Fruit fly (Drosophila melanogaster) whole organism, embryonic: ENCODE data around the gene CG43367.

ENCODE experiments used
- B-H1 ChIP-seq: fragments of 200-800 bp; sonication (Bioruptor generic); IDR thresholded peaks from 3 replicates; pipeline ENCODE4 v1.3.6; 2022; ENCODE audit warnings: missing biosample characterization, missing genetic modification characterization
- Bdp1 ChIP-seq: fragments of 200-800 bp; sonication (Bioruptor generic); optimal IDR thresholded peaks from 3 replicates; lab custom pipeline; 2016; ENCODE audit warnings: missing biosample characterization, missing genetic modification characterization
- Blimp-1 ChIP-seq: fragments of 200-800 bp; sonication (Bioruptor generic); optimal IDR thresholded peaks from 3 replicates; lab custom pipeline; 2018; ENCODE audit warnings: missing biosample characterization, missing genetic modification characterization, mild to moderate bottlenecking, moderate library complexity, missing genetic modification reagents
- CG10431 ChIP-seq: fragments of 200-800 bp; sonication (Bioruptor generic); optimal IDR thresholded peaks from 3 replicates; lab custom pipeline; 2018; ENCODE audit warnings: missing biosample characterization, mild to moderate bottlenecking, missing genetic modification characterization
- CG11398 ChIP-seq: fragments of 200-800 bp; sonication (Bioruptor generic); optimal IDR thresholded peaks from 2 replicates; lab custom pipeline; 2016; ENCODE audit warnings: missing biosample characterization, missing genetic modification characterization
- CG12769 ChIP-seq: fragments of 200-800 bp; sonication (Bioruptor generic); optimal IDR thresholded peaks from 2 replicates; lab custom pipeline; 2019; ENCODE audit warnings: missing biosample characterization, mild to moderate bottlenecking, missing genetic modification characterization, moderate library complexity
- CG14860 ChIP-seq: fragments of 200-800 bp; sonication (Bioruptor generic); IDR thresholded peaks from 3 replicates; pipeline ENCODE4 v1.3.6; 2022; ENCODE audit warnings: missing biosample characterization, missing genetic modification characterization; ENCODE audit not compliant: partially characterized antibody
- CG15479 ChIP-seq: fragments of 200-800 bp; sonication (Bioruptor generic); optimal IDR thresholded peaks from 3 replicates; lab custom pipeline; 2019; ENCODE audit warnings: missing biosample characterization, mild to moderate bottlenecking, missing genetic modification characterization, moderate library complexity
- CG17612 ChIP-seq: fragments of 200-800 bp; sonication (Bioruptor generic); IDR thresholded peaks from 2 replicates; pipeline ENCODE4 v1.3.6; 2022; ENCODE audit warnings: missing biosample characterization, missing genetic modification characterization
- CG18262 ChIP-seq: fragments of 200-800 bp; optimal IDR thresholded peaks from 3 replicates; lab custom pipeline; 2019; ENCODE audit warnings: missing biosample characterization, mild to moderate bottlenecking, missing genetic modification characterization, moderate library complexity
- CG2120 ChIP-seq: fragments of 200-800 bp; sonication (Bioruptor generic); optimal IDR thresholded peaks from 3 replicates; lab custom pipeline; 2016; ENCODE audit warnings: missing biosample characterization, missing genetic modification characterization
- CG2199 ChIP-seq: fragments of 200-800 bp; sonication (Bioruptor generic); IDR thresholded peaks from 3 replicates; pipeline ENCODE4 v1.3.6; 2022; ENCODE audit warnings: missing biosample characterization, missing genetic modification characterization
- CG2889 ChIP-seq: fragments of 200-800 bp; sonication (Bioruptor generic); IDR thresholded peaks from 3 replicates; pipeline ENCODE4 v1.3.6; 2022; ENCODE audit warnings: missing biosample characterization, missing genetic modification characterization
- CG32772 ChIP-seq: fragments of 200-800 bp; sonication (Bioruptor generic); IDR thresholded peaks from 2 replicates; pipeline ENCODE4 v1.3.6; 2022; ENCODE audit warnings: missing biosample characterization, missing genetic modification characterization
- CG33213 ChIP-seq: fragments of 200-800 bp; sonication (Bioruptor generic); optimal IDR thresholded peaks from 3 replicates; lab custom pipeline; 2016; ENCODE audit warnings: missing biosample characterization, missing genetic modification characterization
- CG3726 ChIP-seq: fragments of 200-800 bp; sonication (Bioruptor generic); IDR thresholded peaks from 3 replicates; pipeline ENCODE4, ENCODE4 v1.3.6; 2022; ENCODE audit warnings: missing biosample characterization, missing genetic modification characterization
- CG3995 ChIP-seq: fragments of 200-800 bp; sonication (Bioruptor generic); optimal IDR thresholded peaks from 3 replicates; lab custom pipeline; 2016; ENCODE audit warnings: missing biosample characterization, missing genetic modification characterization
- CG4730 ChIP-seq: fragments of 200-800 bp; sonication (Bioruptor generic); IDR thresholded peaks from 2 replicates; pipeline ENCODE4 v1.3.6; 2022; ENCODE audit warnings: missing biosample characterization, missing genetic modification characterization
- CG6765 ChIP-seq: fragments of 200-800 bp; sonication (Bioruptor generic); optimal IDR thresholded peaks from 3 replicates; lab custom pipeline; 2017; ENCODE audit warnings: missing biosample characterization, mild to moderate bottlenecking, missing genetic modification characterization
- CG7963 ChIP-seq: fragments of 200-800 bp; sonication (Bioruptor generic); IDR thresholded peaks from 3 replicates; pipeline ENCODE4 v1.3.6; 2022; ENCODE audit warnings: missing biosample characterization, missing genetic modification characterization; ENCODE audit not compliant: partially characterized antibody
- CG9876 ChIP-seq: fragments of 200-800 bp; sonication (Bioruptor generic); optimal IDR thresholded peaks from 2 replicates; lab custom pipeline; 2016; ENCODE audit warnings: missing biosample characterization, missing genetic modification characterization
- Dfd ChIP-seq, 2 experiments: fragments of >200 bp; optimal IDR thresholded peaks; 2 replicates each; lab custom pipeline; 2017; ENCODE audit warnings: missing biosample characterization in 2 of 2, missing genetic modification characterization in 2 of 2
- Dip3 ChIP-seq: fragments of 200-800 bp; sonication (Bioruptor generic); optimal IDR thresholded peaks from 3 replicates; lab custom pipeline; 2016; ENCODE audit warnings: missing biosample characterization, missing genetic modification characterization
- Dref ChIP-seq: fragments of 200-800 bp; sonication (Bioruptor generic); IDR thresholded peaks from 2 replicates; pipeline ENCODE4 v1.3.6; 2022; ENCODE audit warnings: missing biosample characterization, missing genetic modification characterization
- E2f1 ChIP-seq: fragments of 200-800 bp; sonication (Bioruptor generic); IDR thresholded peaks from 2 replicates; pipeline ENCODE4 v1.3.6; 2022; ENCODE audit warnings: missing biosample characterization, missing genetic modification characterization
- HHEX ChIP-seq: fragments of 200-800 bp; sonication (Bioruptor generic); optimal IDR thresholded peaks from 3 replicates; lab custom pipeline; 2017; ENCODE audit warnings: missing biosample characterization, mild to moderate bottlenecking, missing genetic modification characterization, missing genetic modification reagents
- HmgD ChIP-seq: fragments of 200-800 bp; sonication (Bioruptor generic); optimal IDR thresholded peaks from 3 replicates; lab custom pipeline; 2016; ENCODE audit warnings: missing biosample characterization, missing genetic modification characterization
- Hmx ChIP-seq: fragments of 200-800 bp; sonication (Bioruptor generic); optimal IDR thresholded peaks from 2 replicates; lab custom pipeline; 2016; ENCODE audit warnings: missing biosample characterization, missing genetic modification characterization
- Max ChIP-seq: fragments of 200-800 bp; sonication (Bioruptor generic); optimal IDR thresholded peaks from 2 replicates; lab custom pipeline; 2016; ENCODE audit warnings: missing biosample characterization, mild to moderate bottlenecking, missing genetic modification characterization
- NFAT ChIP-seq: fragments of 200-800 bp; sonication (Bioruptor generic); IDR thresholded peaks from 2 replicates; pipeline ENCODE4 v1.3.6; 2022; ENCODE audit warnings: missing biosample characterization, missing genetic modification characterization
- NfI ChIP-seq: fragments of 200-800 bp; sonication (Bioruptor generic); optimal IDR thresholded peaks from 3 replicates; lab custom pipeline; 2018; ENCODE audit warnings: missing biosample characterization, mild to moderate bottlenecking, missing genetic modification characterization, moderate library complexity
- Ptx1 ChIP-seq: fragments of 200-800 bp; sonication (Bioruptor generic); IDR thresholded peaks from 2 replicates; pipeline ENCODE4 v1.3.6; 2022; ENCODE audit warnings: missing biosample characterization, missing genetic modification characterization
- Sox102F ChIP-seq: fragments of 200-800 bp; sonication (Bioruptor generic); optimal IDR thresholded peaks from 2 replicates; lab custom pipeline; 2018; ENCODE audit warnings: missing biosample characterization, mild to moderate bottlenecking, missing genetic modification characterization, moderate library complexity
- cad ChIP-seq: fragments of >200 bp; optimal IDR thresholded peaks from 2 replicates; lab custom pipeline; 2017; ENCODE audit warnings: missing biosample characterization, missing genetic modification characterization
- cato ChIP-seq: fragments of 200-800 bp; sonication (Bioruptor generic); optimal IDR thresholded peaks from 2 replicates; lab custom pipeline; 2016; ENCODE audit warnings: missing biosample characterization, missing genetic modification characterization, borderline replicate concordance
- eyg ChIP-seq: fragments of 200-800 bp; sonication (Bioruptor generic); optimal IDR thresholded peaks from 3 replicates; lab custom pipeline; 2016; ENCODE audit warnings: missing biosample characterization, missing genetic modification characterization
- fd3F ChIP-seq: fragments of 200-800 bp; sonication (Bioruptor generic); optimal IDR thresholded peaks from 2 replicates; lab custom pipeline; 2018; ENCODE audit warnings: missing biosample characterization, mild to moderate bottlenecking, missing genetic modification characterization, moderate library complexity
- gro ChIP-seq: fragments of 200-800 bp; sonication (Bioruptor generic); optimal IDR thresholded peaks from 2 replicates; lab custom pipeline; 2016; ENCODE audit warnings: missing biosample characterization, missing genetic modification characterization
- gsb-n ChIP-seq: fragments of 200-800 bp; sonication (Bioruptor generic); optimal IDR thresholded peaks from 3 replicates; lab custom pipeline; 2018; ENCODE audit warnings: missing biosample characterization, mild to moderate bottlenecking, missing genetic modification characterization
- jing ChIP-seq: fragments of 200-800 bp; sonication (Bioruptor generic); optimal IDR thresholded peaks from 2 replicates; lab custom pipeline; 2018; ENCODE audit warnings: missing biosample characterization, mild to moderate bottlenecking, missing genetic modification characterization
- jumu ChIP-seq: fragments of 200-800 bp; sonication (Bioruptor generic); optimal IDR thresholded peaks from 3 replicates; lab custom pipeline; 2016; ENCODE audit warnings: missing biosample characterization, missing genetic modification characterization
- lov ChIP-seq, 2 experiments: fragments of 200-800 bp in 1 of 2; fragments of >200 bp in 1 of 2; sonication (Bioruptor generic) in 1 of 2; IDR thresholded peaks in 1 of 2; optimal IDR thresholded peaks in 1 of 2; 2 replicates in 1 of 2; 3 replicates in 1 of 2; pipeline versions ENCODE4 v1.3.6 to Lab custom; 2017 to 2022; ENCODE audit warnings: missing biosample characterization in 1 of 2, missing genetic modification characterization in 1 of 2
- mirr ChIP-seq: fragments of 200-800 bp; sonication (Bioruptor generic); optimal IDR thresholded peaks from 3 replicates; lab custom pipeline; 2018; ENCODE audit warnings: missing biosample characterization, mild to moderate bottlenecking, missing genetic modification characterization
- otp ChIP-seq: fragments of 200-800 bp; sonication (Bioruptor generic); IDR thresholded peaks from 3 replicates; pipeline ENCODE4, ENCODE4 v1.3.6; 2022; ENCODE audit warnings: missing biosample characterization, missing genetic modification characterization
- pnt ChIP-seq: fragments of 200-800 bp; sonication (Bioruptor generic); optimal IDR thresholded peaks from 3 replicates; lab custom pipeline; 2016; ENCODE audit warnings: missing biosample characterization, missing genetic modification characterization
- pros ChIP-seq: fragments of 200-800 bp; sonication (Bioruptor generic); optimal IDR thresholded peaks from 3 replicates; lab custom pipeline; 2019; ENCODE audit warnings: missing biosample characterization, mild to moderate bottlenecking, missing genetic modification characterization, moderate library complexity
- row ChIP-seq: fragments of 200-800 bp; sonication (Bioruptor generic); IDR thresholded peaks from 3 replicates; pipeline ENCODE4 v1.3.6; 2022; ENCODE audit warnings: missing biosample characterization, missing genetic modification characterization
- schlank ChIP-seq: fragments of 200-800 bp; sonication (Bioruptor generic); optimal IDR thresholded peaks from 2 replicates; lab custom pipeline; 2018; ENCODE audit warnings: missing biosample characterization, mild to moderate bottlenecking, missing genetic modification characterization
- sna ChIP-seq: fragments of 200-800 bp; sonication (Bioruptor generic); IDR thresholded peaks from 2 replicates; pipeline ENCODE4 v1.3.6; 2022; ENCODE audit warnings: missing biosample characterization, missing genetic modification characterization; ENCODE audit not compliant: partially characterized antibody
- toy ChIP-seq: fragments of 200-800 bp; sonication (Bioruptor generic); IDR thresholded peaks from 2 replicates; pipeline ENCODE4 v1.3.6; 2022; ENCODE audit warnings: missing biosample characterization, missing genetic modification characterization
- unpg ChIP-seq: fragments of 200-800 bp; sonication (Bioruptor generic); optimal IDR thresholded peaks from 3 replicates; lab custom pipeline; 2018; ENCODE audit warnings: missing biosample characterization, mild to moderate bottlenecking, missing genetic modification characterization, moderate library complexity

Gene CG43367

DNA sequence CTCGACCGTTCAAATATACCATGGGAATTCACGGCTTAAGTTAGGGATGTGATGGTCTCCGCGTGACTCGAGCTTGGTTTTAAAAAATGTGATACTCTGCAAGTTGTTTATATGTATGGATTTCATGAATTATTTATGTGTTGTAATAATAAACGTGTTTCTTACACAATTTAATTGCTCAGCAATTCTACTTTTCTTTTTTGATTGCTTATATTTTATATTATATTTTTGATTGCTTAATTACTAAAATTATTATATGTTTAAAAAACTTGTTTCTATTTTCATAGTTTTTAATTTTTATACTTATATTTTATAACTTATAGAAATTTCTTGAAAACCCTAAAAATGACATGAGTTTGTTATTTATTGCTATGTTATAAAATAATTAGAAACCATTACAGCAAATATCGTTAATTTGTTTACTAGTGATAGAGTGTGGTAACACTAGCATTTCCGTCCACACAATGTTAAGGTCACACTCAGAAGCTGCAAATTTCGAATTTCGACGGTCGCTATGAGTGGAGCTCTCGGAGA, 60.6 kb downstream of the CG43367 start, which contains the start of the genes ago and CG1265 (continued):
- peak; percentile 49 for TF ChIP-seq NfI (GFP tag; lab: Kevin White, UChicago)
- 0 out of 3 replicates have a peak, but pooled peaks have one; percentile 4 for TF ChIP-seq CG14860
- TF ChIP-seq pros, result no peak
- TF ChIP-seq Sox102F (GFP tag; lab: Kevin White, UChicago), result peak; percentile 34
- no peak for TF ChIP-seq Bdp1 (GFP tag; lab: Kevin White, UChicago)
- no peak for TF ChIP-seq CG4730
- no peak for TF ChIP-seq CG2199 (GFP tag; lab: Robert Waterston, UW)
- TF ChIP-seq row (GFP tag; lab: Robert Waterston, UW), result peak; percentile 87
- no peak for TF ChIP-seq Dip3
- no peak for TF ChIP-seq eyg (GFP tag; lab: Kevin White, UChicago)
- TF ChIP-seq CG6765 (GFP tag; lab: Kevin White, UChicago), result no peak
- no peak for TF ChIP-seq CG3726 (GFP tag; lab: Robert Waterston, UW)
- no peak for TF ChIP-seq CG17612 (GFP tag; lab: Robert Waterston, UW)
- TF ChIP-seq fd3F (GFP tag; lab: Kevin White, UChicago), result no peak
- no peak for TF ChIP-seq HmgD
- TF ChIP-seq Hmx (GFP tag; lab: Kevin White, UChicago), result no peak
- TF ChIP-seq unpg, result peak; percentile 7
- TF ChIP-seq CG9876 (GFP tag; lab: Kevin White, UChicago), result no peak
- peak; percentile 31; the same call in 1 of the 2 replicates for TF ChIP-seq E2f1 (GFP tag; lab: Robert Waterston, UW)
- no peak for TF ChIP-seq gro (GFP tag; lab: Kevin White, UChicago)
- no peak for TF ChIP-seq Dref (GFP tag; lab: Robert Waterston, UW)
- peak; percentile 82 for TF ChIP-seq NFAT (GFP tag; lab: Robert Waterston, UW)
- no peak for TF ChIP-seq Blimp-1
- no peak for TF ChIP-seq toy
- no peak for TF ChIP-seq jing (GFP tag; lab: Kevin White, UChicago)
- peak; percentile 65 for TF ChIP-seq CG18262 (tag; lab: Kevin White, UChicago)
- no peak for TF ChIP-seq CG15479 (GFP tag; lab: Kevin White, UChicago)
- no peak for TF ChIP-seq HHEX (GFP tag; lab: Kevin White, UChicago)
- TF ChIP-seq CG7963 (GFP tag; lab: Robert Waterston, UW), result no peak
- no peak for TF ChIP-seq cato (GFP tag; lab: Kevin White, UChicago)
- no peak for TF ChIP-seq cad
- no peak for TF ChIP-seq CG12769 (tag; lab: Kevin White, UChicago)
- peak; percentile 43 for TF ChIP-seq Ptx1 (GFP tag; lab: Robert Waterston, UW)
- no peak for TF ChIP-seq sna (GFP tag; lab: Robert Waterston, UW)
- no peak for TF ChIP-seq jumu
- no peak for TF ChIP-seq Max (GFP tag; lab: Kevin White, UChicago)
- peak; percentile 33 for TF ChIP-seq CG10431
- TF ChIP-seq mirr (GFP tag; lab: Kevin White, UChicago), result peak; percentile 33
- no peak for TF ChIP-seq gsb-n (tag; lab: Kevin White, UChicago)
- peak; percentile 92 for TF ChIP-seq CG3995 (GFP tag; lab: Kevin White, UChicago)
- no peak for TF ChIP-seq otp (GFP tag; lab: Robert Waterston, UW)
- TF ChIP-seq CG33213 (GFP tag; lab: Kevin White, UChicago), result no peak
- TF ChIP-seq pnt (GFP tag; lab: Kevin White, UChicago), result no peak
- no peak for TF ChIP-seq schlank
- TF ChIP-seq Dfd (GFP tag; optimal IDR thresholded peaks at IDR 0.05; lab: Kevin White, UChicago), result no peak
- TF ChIP-seq lov (optimal IDR thresholded peaks at IDR 0.05; lab: Kevin White, UChicago), result no peak
- no peak for TF ChIP-seq lov (GFP tag; IDR thresholded peaks at IDR 0.05; lab: Robert Waterston, UW)
- peak; percentile 62; the same call in 2 of the 3 replicates for TF ChIP-seq CG2889
- no peak for TF ChIP-seq CG32772
- no peak for TF ChIP-seq CG11398 (GFP tag; lab: Kevin White, UChicago)
- TF ChIP-seq CG2120 (GFP tag; lab: Kevin White, UChicago), result peak; percentile 52
- no peak for TF ChIP-seq B-H1 (GFP tag; lab: Robert Waterston, UW)
